Fruit fly (Drosophila melanogaster) whole organism, adult: ENCODE results near the gene CG31089.

ENCODE experiments used
- CG11617 ChIP-seq: fragments of 200-800 bp; sonication (Bioruptor generic); optimal IDR thresholded peaks from 2 replicates; lab custom pipeline; 2017; ENCODE audit warnings: mild to moderate bottlenecking, missing biosample characterization, missing genetic modification reagents, missing genetic modification characterization
- CG12768 ChIP-seq: fragments of 200-800 bp; sonication (Bioruptor generic); optimal IDR thresholded peaks from 2 replicates; lab custom pipeline; 2017; ENCODE audit warnings: missing biosample characterization, missing genetic modification characterization, mild to moderate bottlenecking, moderate library complexity, missing genetic modification reagents
- CG14711 ChIP-seq: fragments of 200-800 bp; sonication (Bioruptor generic); optimal IDR thresholded peaks from 2 replicates; lab custom pipeline; 2018; ENCODE audit warnings: missing biosample characterization, mild to moderate bottlenecking, missing genetic modification characterization, moderate library complexity
- CG1620 ChIP-seq: fragments of 200-800 bp; sonication (Bioruptor generic); optimal IDR thresholded peaks from 2 replicates; lab custom pipeline; 2016; ENCODE audit warnings: missing biosample characterization, missing genetic modification characterization
- CG33017 ChIP-seq: fragments of 200-800 bp; sonication (Bioruptor generic); optimal IDR thresholded peaks from 2 replicates; lab custom pipeline; 2018; ENCODE audit warnings: missing biosample characterization, mild to moderate bottlenecking, missing genetic modification characterization, moderate library complexity
- CG5204 ChIP-seq: fragments of 200-800 bp; sonication (Bioruptor generic); optimal IDR thresholded peaks from 2 replicates; lab custom pipeline; 2016; ENCODE audit warnings: missing biosample characterization, missing genetic modification characterization
- CG7101 ChIP-seq: fragments of 200-800 bp; sonication (Bioruptor generic); optimal IDR thresholded peaks from 2 replicates; lab custom pipeline; 2018; ENCODE audit warnings: missing biosample characterization, mild to moderate bottlenecking, missing genetic modification characterization, moderate library complexity
- Crg-1 ChIP-seq: fragments of 200-800 bp; sonication (Bioruptor generic); optimal IDR thresholded peaks from 2 replicates; lab custom pipeline; 2016; ENCODE audit warnings: missing biosample characterization, missing genetic modification characterization
- Mnt ChIP-seq: fragments of 200-800 bp; sonication (Bioruptor generic); optimal IDR thresholded peaks from 2 replicates; lab custom pipeline; 2016; ENCODE audit warnings: missing biosample characterization, mild to moderate bottlenecking, missing genetic modification characterization
- cnc ChIP-seq, 2 experiments: fragments of >200 bp; optimal IDR thresholded peaks; 2 replicates each; lab custom pipeline; 2017
- kay ChIP-seq: fragments of 200-800 bp; sonication (Bioruptor generic); peaks from one replicate; lab custom pipeline; 2016; ENCODE audit warnings: missing biosample characterization, missing genetic modification characterization, borderline replicate concordance
- ovo ChIP-seq: fragments of 200-800 bp; sonication (Bioruptor generic); optimal IDR thresholded peaks from 2 replicates; lab custom pipeline; 2016; ENCODE audit warnings: missing biosample characterization, missing genetic modification characterization
- toe ChIP-seq: fragments of 200-800 bp; sonication (Bioruptor generic); optimal IDR thresholded peaks from 2 replicates; lab custom pipeline; 2016; ENCODE audit warnings: missing biosample characterization, missing genetic modification characterization

dm6 chr3R:25902343-25902742 is at the start of gene CG31089:
- TF ChIP-seq CG1620 (GFP tag; lab: Kevin White, UChicago) (no peak), CG7101 (tag; lab: Kevin White, UChicago) (no peak), ovo (no peak), CG14711 (tag; lab: Kevin White, UChicago) (no peak), CG33017 (tag; lab: Kevin White, UChicago) (no peak), Mnt (no peak), toe (no peak), Crg-1 (no peak), cnc (optimal IDR thresholded peaks at IDR 0.05; lab: Kevin White, UChicago) (no peak), kay (GFP tag; lab: Kevin White, UChicago) (peak; percentile 21), CG12768 (GFP tag; lab: Kevin White, UChicago) (no peak), CG11617 (GFP tag; lab: Kevin White, UChicago) (no peak), CG5204 (no peak)
